Worm (Caenorhabditis elegans): ENCODE results near the gene sre-15.

DNA sequence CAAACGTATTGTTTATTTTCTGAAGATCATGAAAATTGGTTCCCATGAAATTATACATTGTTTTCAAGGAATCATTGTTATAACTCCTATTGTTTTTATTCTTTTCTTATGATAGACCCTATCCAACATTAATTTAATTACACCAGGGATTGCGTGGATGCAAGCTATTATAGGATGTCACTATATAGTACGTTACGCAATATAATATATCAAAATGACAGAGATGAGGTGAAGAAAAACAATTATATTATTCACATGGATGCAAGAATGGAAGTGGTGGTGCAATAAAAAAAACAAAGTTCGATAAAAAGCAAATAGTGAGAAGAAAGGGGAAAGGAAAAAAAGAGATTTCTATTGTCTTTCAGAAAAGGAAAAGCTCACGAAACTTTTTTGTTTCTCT lies 51.3 kb downstream of the sre-15 start:
- no peak for TF ChIP-seq mep-1 (tag; optimal IDR thresholded peaks at IDR 0.05)
- no peak for TF ChIP-seq M03D4.4 (tag; optimal IDR thresholded peaks at IDR 0.05)
- TF ChIP-seq nhr-12 (tag; optimal IDR thresholded peaks at IDR 0.05) = no peak
